Worm (Caenorhabditis elegans): ENCODE measurements around the gene srh-34.

DNA sequence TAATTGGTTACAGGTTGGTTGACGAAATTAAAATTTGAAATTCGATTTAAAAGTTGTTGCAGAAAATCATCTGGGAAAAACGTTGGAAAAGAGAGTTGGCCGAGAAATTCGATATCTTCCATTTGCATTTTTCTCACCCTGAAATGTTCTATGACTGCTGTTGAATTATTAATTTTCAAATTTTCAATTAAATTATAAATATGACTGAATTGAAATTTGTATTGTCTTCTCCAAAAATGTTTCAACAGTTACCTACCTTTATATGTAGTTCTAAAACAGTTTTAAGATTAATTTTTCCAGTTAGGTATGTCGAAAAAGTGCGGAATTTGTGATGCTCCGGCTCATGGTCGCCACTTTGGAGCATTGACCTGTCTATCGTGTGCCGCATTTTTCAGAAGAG is 40.2 kb upstream of the srh-34 start, which contains the start of gene nhr-211:
- TF ChIP-seq ceh-18 (tag; optimal IDR thresholded peaks at IDR 0.05) (no peak), dve-1 (tag; optimal IDR thresholded peaks at IDR 0.05) (no peak), fax-1 (tag; optimal IDR thresholded peaks at IDR 0.05) (no peak), ahr-1 (tag; optimal IDR thresholded peaks at IDR 0.05) (no peak), C08G9.2 (tag; optimal IDR thresholded peaks at IDR 0.05) (no peak), fkh-10 (GFP tag; optimal IDR thresholded peaks at IDR 0.05) (no peak), ama-1 (optimal IDR thresholded peaks at IDR 0.05) (no peak), sox-2 (GFP tag; IDR thresholded peaks at IDR 0.05) (no peak), pros-1 (tag; optimal IDR thresholded peaks at IDR 0.05) (no peak), pqm-1 (tag; optimal IDR thresholded peaks at IDR 0.05) (no peak), gmeb-2 (tag; optimal IDR thresholded peaks at IDR 0.05) (no peak), nhr-11 (tag; optimal IDR thresholded peaks at IDR 0.05) (no peak), lim-6 (tag; optimal IDR thresholded peaks at IDR 0.05) (no peak)

All from whole organism, late embryonic.